Worm (Caenorhabditis elegans) whole organism, L1 larva: Measurements from ENCODE around the gene F37C12.18.

Experiments used
- C04F5.9 ChIP-seq: sonication (generic microtip); optimal IDR thresholded peaks from 2 replicates; lab custom pipeline; 2016; ENCODE audit warnings: missing genetic modification characterization, missing compliant biosample characterization
- C16A3.4 ChIP-seq: fragments of 150-350 bp; optimal IDR thresholded peaks from 2 replicates; lab custom pipeline; 2014; ENCODE audit warnings: missing biosample characterization, missing genetic modification characterization
- C34B4.2 ChIP-seq: sonication (generic microtip); optimal IDR thresholded peaks from 2 replicates; lab custom pipeline; 2017; ENCODE audit warnings: mild to moderate bottlenecking, missing genetic modification characterization, missing compliant biosample characterization
- aly-2 ChIP-seq: fragments of 150-350 bp; optimal IDR thresholded peaks from 2 replicates; lab custom pipeline; 2014; ENCODE audit warnings: missing biosample characterization, missing genetic modification characterization
- ama-1 ChIP-seq: fragments of 150-350 bp; optimal IDR thresholded peaks from 2 replicates; lab custom pipeline; 2014
- blmp-1 ChIP-seq: fragments of 150-350 bp; optimal IDR thresholded peaks from 2 replicates; lab custom pipeline; 2014; ENCODE audit warnings: missing biosample characterization, missing genetic modification characterization
- ceh-82 ChIP-seq, 3 experiments: fragments of 150-350 bp in 1 of 3; sonication (generic microtip) in 2 of 3; optimal IDR thresholded peaks; 2 replicates each; lab custom pipeline; 2014 to 2017; ENCODE audit warnings: missing biosample characterization in 3 of 3, missing genetic modification characterization in 3 of 3
- ceh-88 ChIP-seq: fragments of 200-800 bp; sonication (Bioruptor generic); IDR thresholded peaks from 2 replicates; pipeline ENCODE4 v1.3.6; 2022; ENCODE audit warnings: missing genetic modification characterization, missing compliant biosample characterization
- ceh-90 ChIP-seq: sonication (generic microtip); optimal IDR thresholded peaks from 2 replicates; lab custom pipeline; 2016; ENCODE audit warnings: missing genetic modification characterization, missing compliant biosample characterization
- dpl-1 ChIP-seq, 3 experiments: fragments of 150-350 bp in 2 of 3; sonication (generic microtip) in 1 of 3; optimal IDR thresholded peaks; 2 replicates each; lab custom pipeline; 2014 to 2017; ENCODE audit warnings: missing biosample characterization in 3 of 3, missing genetic modification characterization in 3 of 3, missing genetic modification reagents in 3 of 3
- dsc-1 ChIP-seq: sonication (generic microtip); optimal IDR thresholded peaks from 2 replicates; lab custom pipeline; 2016; ENCODE audit warnings: mild to moderate bottlenecking, missing genetic modification characterization, missing compliant biosample characterization
- efl-3 ChIP-seq: fragments of 200-800 bp; sonication (Bioruptor generic); optimal IDR thresholded peaks from 2 replicates; lab custom pipeline; 2018; ENCODE audit warnings: mild to moderate bottlenecking, missing genetic modification characterization, missing compliant biosample characterization
- egl-27 ChIP-seq, 2 experiments: fragments of 150-350 bp in 1 of 2; sonication (generic microtip); optimal IDR thresholded peaks; 3 replicates each; lab custom pipeline; 2017 to 2018; ENCODE audit warnings: missing biosample characterization in 2 of 2, missing genetic modification characterization in 2 of 2, missing genetic modification reagents in 2 of 2
- elt-2 ChIP-seq: sonication (generic microtip); optimal IDR thresholded peaks from 2 replicates; lab custom pipeline; 2016; ENCODE audit warnings: missing genetic modification characterization, mild to moderate bottlenecking, inconsistent platforms, missing compliant biosample characterization, missing genetic modification reagents
- fkh-4 ChIP-seq: sonication (generic microtip); optimal IDR thresholded peaks from 2 replicates; lab custom pipeline; 2016; ENCODE audit warnings: missing compliant biosample characterization, missing genetic modification characterization, borderline replicate concordance
- fkh-8 ChIP-seq: sonication (generic microtip); optimal IDR thresholded peaks from 2 replicates; lab custom pipeline; 2016; ENCODE audit warnings: mild to moderate bottlenecking, missing genetic modification characterization, missing compliant biosample characterization
- fos-1 ChIP-seq: fragments of 150-350 bp; optimal IDR thresholded peaks from 2 replicates; lab custom pipeline; 2014; ENCODE audit warnings: missing biosample characterization, missing genetic modification characterization
- hlh-17 ChIP-seq: fragments of 200-800 bp; sonication (Bioruptor generic); optimal IDR thresholded peaks from 2 replicates; lab custom pipeline; 2018; ENCODE audit warnings: missing genetic modification characterization, mild to moderate bottlenecking, missing compliant biosample characterization, moderate library complexity, borderline replicate concordance
- hpl-2 ChIP-seq: fragments of 150-350 bp; optimal IDR thresholded peaks from 2 replicates; lab custom pipeline; 2014; ENCODE audit warnings: missing biosample characterization, missing genetic modification reagents, missing genetic modification characterization
- irx-1 ChIP-seq: sonication (generic microtip); optimal IDR thresholded peaks from 2 replicates; lab custom pipeline; 2016; ENCODE audit warnings: missing genetic modification characterization, missing compliant biosample characterization
- isw-1 ChIP-seq: fragments of 200-800 bp; sonication (Bioruptor generic); IDR thresholded peaks from 2 replicates; pipeline ENCODE4 v1.3.6; 2022; ENCODE audit warnings: missing genetic modification characterization, missing compliant biosample characterization
- lin-13 ChIP-seq: fragments of 150-350 bp; optimal IDR thresholded peaks from 2 replicates; lab custom pipeline; 2014; ENCODE audit warnings: missing biosample characterization, missing genetic modification reagents, missing genetic modification characterization
- lin-14 ChIP-seq: fragments of 200-800 bp; sonication (Bioruptor generic); optimal IDR thresholded peaks from 2 replicates; lab custom pipeline; 2018; ENCODE audit warnings: mild to moderate bottlenecking, missing genetic modification characterization, moderate library complexity, missing compliant biosample characterization
- lin-15B ChIP-seq: fragments of 150-350 bp; sonication (generic microtip); optimal IDR thresholded peaks from 3 replicates; lab custom pipeline; 2014; ENCODE audit warnings: missing biosample characterization, missing genetic modification characterization
- lin-35 ChIP-seq, 2 experiments: fragments of 150-350 bp; optimal IDR thresholded peaks; 2 replicates each; lab custom pipeline; 2014; ENCODE audit warnings: missing biosample characterization in 2 of 2, missing genetic modification characterization in 2 of 2, missing genetic modification reagents in 2 of 2
- lin-39 ChIP-seq: fragments of 150-350 bp; optimal IDR thresholded peaks from 2 replicates; lab custom pipeline; 2014; ENCODE audit warnings: missing biosample characterization, missing genetic modification reagents, missing genetic modification characterization
- lir-3 ChIP-seq: sonication (generic microtip); optimal IDR thresholded peaks from 2 replicates; lab custom pipeline; 2016; ENCODE audit warnings: mild to moderate bottlenecking, missing genetic modification characterization, moderate library complexity, missing compliant biosample characterization; ENCODE audit not compliant: poor library complexity
- lsy-2 ChIP-seq, 2 experiments: fragments of 150-350 bp; optimal IDR thresholded peaks; 2 replicates each; lab custom pipeline; 2014; ENCODE audit warnings: missing biosample characterization in 2 of 2, missing genetic modification characterization in 2 of 2
- mab-9 ChIP-seq: fragments of 200-800 bp; sonication (Bioruptor generic); IDR thresholded peaks from 2 replicates; pipeline ENCODE4 v1.3.6; 2022; ENCODE audit warnings: missing genetic modification reagents, missing genetic modification characterization, missing compliant biosample characterization
- mdl-1 ChIP-seq, 2 experiments: fragments of 150-350 bp; optimal IDR thresholded peaks; 2 replicates each; lab custom pipeline; 2014 to 2017; ENCODE audit warnings: missing biosample characterization in 2 of 2, missing genetic modification characterization in 2 of 2, inconsistent platforms in 1 of 2
- nhr-19 ChIP-seq: fragments of 200-800 bp; sonication (Bioruptor generic); conservative IDR thresholded peaks from 2 replicates; pipeline ENCODE4 v1.3.6; 2022; ENCODE audit warnings: missing genetic modification characterization, missing compliant biosample characterization
- nhr-20 ChIP-seq: sonication (generic microtip); optimal IDR thresholded peaks from 2 replicates; lab custom pipeline; 2016; ENCODE audit warnings: mild to moderate bottlenecking, missing genetic modification characterization, missing compliant biosample characterization
- nhr-237 ChIP-seq: fragments of 150-350 bp; optimal IDR thresholded peaks from 2 replicates; lab custom pipeline; 2014; ENCODE audit warnings: missing biosample characterization, missing genetic modification characterization
- nhr-28 ChIP-seq: fragments of 150-350 bp; optimal IDR thresholded peaks from 2 replicates; lab custom pipeline; 2014; ENCODE audit warnings: missing biosample characterization, missing genetic modification characterization
- nhr-71 ChIP-seq: sonication (generic microtip); optimal IDR thresholded peaks from 2 replicates; lab custom pipeline; 2016; ENCODE audit warnings: mild to moderate bottlenecking, missing genetic modification characterization, moderate library complexity, missing compliant biosample characterization
- nhr-85 ChIP-seq: sonication (generic microtip); peaks from one replicate; lab custom pipeline; 2016; ENCODE audit warnings: missing genetic modification characterization, inconsistent platforms, missing compliant biosample characterization
- nhr-90 ChIP-seq: sonication (generic microtip); optimal IDR thresholded peaks from 2 replicates; lab custom pipeline; 2016; ENCODE audit warnings: mild to moderate bottlenecking, missing genetic modification characterization, missing compliant biosample characterization; ENCODE audit not compliant: poor library complexity
- pag-3 ChIP-seq: sonication (generic microtip); optimal IDR thresholded peaks from 2 replicates; lab custom pipeline; 2017; ENCODE audit warnings: missing genetic modification characterization, mild to moderate bottlenecking, missing compliant biosample characterization, antibody characterized with exemption, borderline replicate concordance; ENCODE audit not compliant: insufficient read depth
- snpc-4 ChIP-seq: fragments of 150-350 bp; optimal IDR thresholded peaks from 2 replicates; lab custom pipeline; 2014; ENCODE audit warnings: missing biosample characterization, missing genetic modification characterization
- sox-4 ChIP-seq: sonication (generic microtip); optimal IDR thresholded peaks from 2 replicates; lab custom pipeline; 2016; ENCODE audit warnings: missing genetic modification characterization, missing compliant biosample characterization
- tbx-2 ChIP-seq: sonication (generic microtip); optimal IDR thresholded peaks from 2 replicates; lab custom pipeline; 2016; ENCODE audit warnings: missing genetic modification characterization, missing compliant biosample characterization
- tlp-1 ChIP-seq: fragments of 150-350 bp; optimal IDR thresholded peaks from 2 replicates; lab custom pipeline; 2014; ENCODE audit warnings: missing biosample characterization, missing genetic modification characterization
- unc-130 ChIP-seq: fragments of 150-350 bp; optimal IDR thresholded peaks from 2 replicates; lab custom pipeline; 2017; ENCODE audit warnings: missing biosample characterization, missing genetic modification characterization, inconsistent platforms
- unc-30 ChIP-seq: sonication (generic microtip); optimal IDR thresholded peaks from 2 replicates; lab custom pipeline; 2017; ENCODE audit warnings: missing biosample characterization, missing genetic modification characterization
- unc-98 ChIP-seq: fragments of 200-800 bp; sonication (Bioruptor generic); IDR thresholded peaks from 2 replicates; pipeline ENCODE4 v1.3.6; 2022; ENCODE audit warnings: missing genetic modification characterization, missing compliant biosample characterization
- ztf-11 ChIP-seq, 2 experiments: sonication (generic microtip); optimal IDR thresholded peaks; 2 replicates each; lab custom pipeline; 2016 to 2017; ENCODE audit warnings: missing genetic modification characterization in 2 of 2, missing biosample characterization in 1 of 2, missing compliant biosample characterization in 1 of 2

The F37C12.18 gene

DNA sequence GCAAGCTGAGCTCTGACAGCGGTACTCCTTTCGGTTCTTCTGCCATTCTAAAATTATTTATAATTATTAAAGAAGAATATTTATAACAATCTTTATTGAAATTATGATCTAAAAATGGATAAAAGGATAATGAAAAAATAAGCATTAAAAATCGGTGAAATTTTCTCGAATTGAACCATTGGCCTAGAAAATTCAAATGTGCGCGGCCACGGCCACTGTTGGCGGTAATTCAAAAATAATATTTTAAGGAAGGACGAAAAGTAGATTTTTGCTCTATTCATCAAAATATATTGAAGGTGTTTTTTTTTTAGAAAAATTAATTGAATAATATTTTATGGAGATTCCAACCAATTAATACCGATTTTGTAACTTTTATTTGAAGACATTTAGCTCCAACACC, 3.6 kb upstream of the F37C12.18 start, which contains the start of gene pfd-5 (continued):
- TF ChIP-seq lin-14 (GFP tag; lab: Kevin White, UChicago), result peak; percentile 76
- no peak for TF ChIP-seq mab-9
- TF ChIP-seq mdl-1 (tag; optimal IDR thresholded peaks at IDR 0.05; lab: Kevin White, UChicago), result peak in 1 of 2 experiments; percentile 36
- peak; percentile 46 to 66 (median 51) for TF ChIP-seq ceh-82 (tag; optimal IDR thresholded peaks at IDR 0.05; lab: Kevin White, UChicago)
- TF ChIP-seq unc-30 (tag; lab: Kevin White, UChicago), result no peak
- no peak for TF ChIP-seq C34B4.2 (tag; lab: Kevin White, UChicago)
- peak; percentile 25 for TF ChIP-seq lin-15B
- TF ChIP-seq pag-3 (tag; lab: Kevin White, UChicago), result peak; percentile 4
- peak; percentile 82 to 84 for TF ChIP-seq lsy-2 (tag; optimal IDR thresholded peaks at IDR 0.05; lab: Kevin White, UChicago)
- no peak for TF ChIP-seq hpl-2
- TF ChIP-seq efl-3 (GFP tag; lab: Kevin White, UChicago), result no peak
- no peak for TF ChIP-seq tlp-1 (tag; lab: Kevin White, UChicago)
- TF ChIP-seq lin-13, result peak; percentile 49
- no peak for TF ChIP-seq hlh-17 (GFP tag; lab: Kevin White, UChicago)
- peak; percentile 17 for TF ChIP-seq fos-1 (tag; lab: Kevin White, UChicago)
- TF ChIP-seq fkh-8 (tag; lab: Kevin White, UChicago), result peak; percentile 22
- TF ChIP-seq nhr-71 (tag; lab: Kevin White, UChicago), result peak; percentile 82
- no peak for TF ChIP-seq ama-1 (lab: Kevin White, UChicago)
- TF ChIP-seq tbx-2 (tag; lab: Kevin White, UChicago), result peak; percentile 81
- peak; percentile 49 for TF ChIP-seq blmp-1
- peak; percentile 37 for TF ChIP-seq C16A3.4 (tag; lab: Kevin White, UChicago)
- TF ChIP-seq ztf-11 (tag; optimal IDR thresholded peaks at IDR 0.05; lab: Kevin White, UChicago), result peak in 1 of 2 experiments; percentile 84
- TF ChIP-seq nhr-90 (tag; lab: Kevin White, UChicago), result peak; percentile 84
- peak; percentile 91 for TF ChIP-seq nhr-85 (tag; lab: Kevin White, UChicago)
- peak; percentile 64 for TF ChIP-seq unc-98 (GFP tag; lab: Robert Waterston, UW)
- TF ChIP-seq lin-39 (tag; lab: Kevin White, UChicago), result no peak
- no peak for TF ChIP-seq aly-2 (tag; lab: Kevin White, UChicago)
- no peak for TF ChIP-seq nhr-28 (tag; lab: Kevin White, UChicago)
- peak; percentile 67 for TF ChIP-seq isw-1
- peak; percentile 84 for TF ChIP-seq irx-1 (tag; lab: Kevin White, UChicago)
- TF ChIP-seq lir-3 (tag; lab: Kevin White, UChicago), result peak; percentile 94
- peak; percentile 96 to 97 for TF ChIP-seq lin-35 (GFP tag; optimal IDR thresholded peaks at IDR 0.05; lab: Kevin White, UChicago)
- TF ChIP-seq nhr-237 (tag; lab: Kevin White, UChicago), result no peak
- TF ChIP-seq ceh-90 (tag; lab: Kevin White, UChicago), result peak; percentile 93
- peak; percentile 34; the same call in 1 of the 2 replicates for TF ChIP-seq ceh-88 (GFP tag; lab: Robert Waterston, UW)
- TF ChIP-seq egl-27 (tag; optimal IDR thresholded peaks at IDR 0.05; lab: Kevin White, UChicago), result no peak
- peak; percentile 65 for TF ChIP-seq sox-4 (tag; lab: Kevin White, UChicago)
- peak; percentile 12 for TF ChIP-seq unc-130 (tag; lab: Kevin White, UChicago)
- peak; percentile 90 to 96 (median 93) for TF ChIP-seq dpl-1 (GFP tag; optimal IDR thresholded peaks at IDR 0.05; lab: Kevin White, UChicago)
- peak; percentile 77 for TF ChIP-seq nhr-19 (GFP tag; lab: Robert Waterston, UW)
- TF ChIP-seq C04F5.9 (tag; lab: Kevin White, UChicago), result peak; percentile 47
- TF ChIP-seq nhr-20 (tag; lab: Kevin White, UChicago), result peak; percentile 67
- peak; percentile 36 for TF ChIP-seq snpc-4 (tag; lab: Kevin White, UChicago)
- TF ChIP-seq fkh-4 (tag; lab: Kevin White, UChicago), result peak; percentile 76
- TF ChIP-seq elt-2 (tag; lab: Kevin White, UChicago), result peak; percentile 43
- TF ChIP-seq dsc-1, result peak; percentile 77
